Fruit fly (Drosophila melanogaster) Kc167 (cell line): ENCODE results near the gene Cpr65Av.

Experiments
- Myc ChIP-seq: fragments of >200 bp; optimal IDR thresholded peaks from 2 replicates; lab custom pipeline; 2017; ENCODE audit warnings: missing external identifiers
- Sin3A ChIP-seq: fragments of >200 bp; optimal IDR thresholded peaks from 2 replicates; lab custom pipeline; 2018; ENCODE audit warnings: missing external identifiers
- h ChIP-seq: fragments of >200 bp; optimal IDR thresholded peaks from 3 replicates; lab custom pipeline; 2018; ENCODE audit warnings: missing external identifiers
- insv ChIP-seq: fragments of >200 bp; optimal IDR thresholded peaks from 3 replicates; lab custom pipeline; 2018; ENCODE audit warnings: missing external identifiers
- psq ChIP-seq: fragments of >200 bp; optimal IDR thresholded peaks from 2 replicates; lab custom pipeline; 2017; ENCODE audit warnings: missing external identifiers
- ttk ChIP-seq: sonication (Bioruptor generic); optimal IDR thresholded peaks from 2 replicates; lab custom pipeline; 2017; ENCODE audit warnings: missing external identifiers

DNA sequence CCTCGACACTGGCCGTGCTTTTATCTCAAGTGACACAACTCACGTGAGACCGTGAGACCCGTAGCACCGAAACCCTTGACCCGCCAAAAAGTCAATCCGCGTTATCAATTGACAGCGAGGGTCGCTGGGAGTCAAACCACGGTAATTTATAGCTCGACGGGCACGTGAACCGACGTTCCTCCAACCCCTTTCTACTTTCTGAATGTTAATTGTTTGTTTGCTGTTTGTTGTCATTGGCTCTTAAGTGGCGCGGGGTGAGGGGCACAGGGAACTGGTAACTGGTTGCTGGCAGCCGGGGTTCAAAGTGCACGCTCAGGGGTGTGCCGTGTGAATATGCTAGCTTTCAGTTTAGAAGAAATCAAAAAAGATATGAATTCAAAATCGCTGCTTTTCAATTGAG is 33.1 kb downstream of the Cpr65Av start:
- TF ChIP-seq Sin3A (lab: Kevin White, UChicago) (no peak), psq (lab: Kevin White, UChicago) (no peak), Myc (lab: Kevin White, UChicago) (no peak), h (lab: Kevin White, UChicago) (no peak), insv (lab: Kevin White, UChicago) (no peak), ttk (lab: Kevin White, UChicago) (no peak)
